Worm (Caenorhabditis elegans) whole organism, early embryonic: ENCODE measurements around the gene C05D12.7.

ENCODE experiments used
- B0310.2 ChIP-seq: sonication (generic microtip); optimal IDR thresholded peaks from 2 replicates; lab custom pipeline; 2016; ENCODE audit warnings: mild to moderate bottlenecking, missing genetic modification characterization, missing compliant biosample characterization
- F13C5.2 ChIP-seq: sonication (generic microtip); optimal IDR thresholded peaks from 2 replicates; lab custom pipeline; 2017; ENCODE audit warnings: mild to moderate bottlenecking, missing genetic modification characterization, inconsistent platforms, missing compliant biosample characterization
- aly-1 ChIP-seq: sonication (generic microtip); optimal IDR thresholded peaks from 2 replicates; lab custom pipeline; 2016; ENCODE audit warnings: missing genetic modification characterization, missing compliant biosample characterization
- ama-1 ChIP-seq: fragments of 150-350 bp; optimal IDR thresholded peaks from 2 replicates; lab custom pipeline; 2014
- ceh-13 ChIP-seq: fragments of 200-800 bp; sonication (Bioruptor generic); optimal IDR thresholded peaks from 2 replicates; lab custom pipeline; 2018; ENCODE audit warnings: mild to moderate bottlenecking, missing genetic modification characterization, missing compliant biosample characterization
- ceh-36 ChIP-seq: sonication (generic microtip); optimal IDR thresholded peaks from 2 replicates; lab custom pipeline; 2016; ENCODE audit warnings: missing genetic modification characterization, inconsistent platforms, missing compliant biosample characterization
- ets-7 ChIP-seq: sonication (generic microtip); optimal IDR thresholded peaks from 2 replicates; lab custom pipeline; 2016; ENCODE audit warnings: missing genotype, missing genetic modification characterization, missing compliant biosample characterization
- flt-1 ChIP-seq: fragments of 200-800 bp; sonication (Bioruptor generic); IDR thresholded peaks from 2 replicates; pipeline ENCODE4 v1.3.6; 2022; ENCODE audit warnings: missing genetic modification characterization, missing compliant biosample characterization
- hmbx-1 ChIP-seq: sonication (generic microtip); optimal IDR thresholded peaks from 2 replicates; lab custom pipeline; 2016; ENCODE audit warnings: mild to moderate bottlenecking, missing genetic modification characterization, missing compliant biosample characterization
- hmg-4 ChIP-seq: fragments of 200-800 bp; sonication (Bioruptor generic); optimal IDR thresholded peaks from 2 replicates; lab custom pipeline; 2018; ENCODE audit warnings: mild to moderate bottlenecking, missing genetic modification characterization, missing compliant biosample characterization
- hnd-1 ChIP-seq: sonication (generic microtip); optimal IDR thresholded peaks from 2 replicates; lab custom pipeline; 2016; ENCODE audit warnings: missing genetic modification characterization, missing compliant biosample characterization
- pes-1 ChIP-seq: fragments of 200-800 bp; sonication (Bioruptor generic); IDR thresholded peaks from 2 replicates; pipeline ENCODE4 v1.3.6; 2022; ENCODE audit warnings: missing genetic modification reagents, missing genetic modification characterization, missing compliant biosample characterization
- scrt-1 ChIP-seq: fragments of 200-800 bp; sonication (Bioruptor generic); IDR thresholded peaks from 2 replicates; pipeline ENCODE4 v1.3.6; 2022; ENCODE audit warnings: missing genetic modification characterization, missing compliant biosample characterization
- sea-1 ChIP-seq: fragments of 200-800 bp; sonication (Bioruptor generic); conservative IDR thresholded peaks from 2 replicates; pipeline ENCODE4 v1.3.6; 2022; ENCODE audit warnings: missing genetic modification characterization, missing compliant biosample characterization
- tbx-11 ChIP-seq: fragments of 200-800 bp; sonication (Bioruptor generic); IDR thresholded peaks from 2 replicates; pipeline ENCODE4 v1.3.6; 2022; ENCODE audit warnings: missing genetic modification characterization, missing compliant biosample characterization
- tbx-37 ChIP-seq: fragments of 200-800 bp; sonication (Bioruptor generic); conservative IDR thresholded peaks from 2 replicates; pipeline ENCODE4 v1.3.6; 2022; ENCODE audit warnings: missing genetic modification reagents, missing genetic modification characterization, missing compliant biosample characterization
- tra-4 ChIP-seq: sonication (generic microtip); optimal IDR thresholded peaks from 2 replicates; lab custom pipeline; 2017; ENCODE audit warnings: missing genetic modification characterization, missing compliant biosample characterization

C05D12.7 gene

DNA sequence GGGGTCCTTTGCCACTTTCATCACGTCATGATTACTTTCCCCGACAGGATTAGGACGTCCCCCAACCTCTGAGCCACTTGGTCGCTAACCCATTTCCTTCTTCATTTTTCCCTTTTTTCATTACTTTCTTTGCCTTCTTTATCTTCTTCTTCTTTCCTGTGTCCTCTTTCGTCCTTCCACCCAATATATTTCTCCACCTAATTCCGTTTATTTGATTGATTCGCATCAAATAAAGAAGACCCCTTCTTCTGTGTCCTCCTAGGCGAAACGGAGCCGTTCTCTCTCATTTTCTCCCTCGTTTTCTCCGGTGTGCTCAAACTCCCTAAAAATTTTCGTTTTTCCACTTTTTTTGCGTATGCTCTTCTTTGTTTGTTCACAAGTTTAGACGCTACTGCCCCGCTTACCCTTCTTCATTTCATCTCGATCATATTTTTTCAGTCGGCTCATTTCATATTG lies at the start of gene C05D12.7:
TSS of gene C05D12.7 (plus strand) at position 406 of the 456 bp plus-strand sequence.
- no peak for TF ChIP-seq tbx-37 (GFP tag; lab: Robert Waterston, UW)
- TF ChIP-seq flt-1 (GFP tag; lab: Robert Waterston, UW) = no peak
- no peak for TF ChIP-seq hmbx-1 (tag; lab: Kevin White, UChicago)
- no peak for TF ChIP-seq ets-7 (tag; lab: Kevin White, UChicago)
- no peak for TF ChIP-seq tra-4 (tag; lab: Kevin White, UChicago)
- TF ChIP-seq hmg-4 (GFP tag; lab: Kevin White, UChicago) = no peak
- no peak for TF ChIP-seq scrt-1 (GFP tag; lab: Robert Waterston, UW)
- no peak for TF ChIP-seq ceh-36 (tag; lab: Kevin White, UChicago)
- no peak for TF ChIP-seq ceh-13
- TF ChIP-seq pes-1 (GFP tag; lab: Robert Waterston, UW) = no peak
- TF ChIP-seq aly-1 (tag; lab: Kevin White, UChicago) = no peak
- no peak for TF ChIP-seq F13C5.2
- no peak for TF ChIP-seq hnd-1 (tag; lab: Kevin White, UChicago)
- no peak for TF ChIP-seq tbx-11 (GFP tag; lab: Robert Waterston, UW)
- no peak for TF ChIP-seq sea-1
- TF ChIP-seq ama-1 (lab: Kevin White, UChicago) = no peak
- no peak for TF ChIP-seq B0310.2 (tag; lab: Kevin White, UChicago)

DNA sequence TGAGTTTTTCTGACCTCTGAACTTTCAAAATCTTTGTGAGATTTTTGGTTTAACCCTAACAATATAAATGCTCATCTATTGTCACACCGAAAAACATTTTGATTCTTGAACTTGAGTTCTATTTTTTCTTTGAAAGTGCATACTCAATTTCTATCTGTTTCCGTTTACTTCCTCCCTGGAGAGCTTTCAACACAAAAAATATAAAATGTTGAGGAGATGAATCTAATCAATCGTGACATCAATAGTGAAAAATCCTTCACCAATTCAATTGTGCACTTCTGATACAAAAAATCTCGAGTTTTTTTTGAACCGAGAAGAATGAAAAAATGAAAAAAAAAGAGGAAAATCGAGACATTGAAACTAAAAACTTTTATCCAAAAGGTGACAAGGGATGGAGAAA lies 48.1 kb upstream of the C05D12.7 start:
- TF ChIP-seq pes-1 (GFP tag; lab: Robert Waterston, UW) (no peak), hnd-1 (tag; lab: Kevin White, UChicago) (no peak), tbx-37 (GFP tag; lab: Robert Waterston, UW) (no peak), hmg-4 (GFP tag; lab: Kevin White, UChicago) (no peak), ets-7 (tag; lab: Kevin White, UChicago) (no peak), hmbx-1 (tag; lab: Kevin White, UChicago) (no peak), ceh-13 (no peak), F13C5.2 (no peak), B0310.2 (tag; lab: Kevin White, UChicago) (no peak), ama-1 (lab: Kevin White, UChicago) (no peak), ceh-36 (tag; lab: Kevin White, UChicago) (no peak), tbx-11 (GFP tag; lab: Robert Waterston, UW) (no peak), scrt-1 (GFP tag; lab: Robert Waterston, UW) (no peak), tra-4 (tag; lab: Kevin White, UChicago) (no peak), flt-1 (GFP tag; lab: Robert Waterston, UW) (no peak), aly-1 (tag; lab: Kevin White, UChicago) (no peak), sea-1 (no peak)

DNA sequence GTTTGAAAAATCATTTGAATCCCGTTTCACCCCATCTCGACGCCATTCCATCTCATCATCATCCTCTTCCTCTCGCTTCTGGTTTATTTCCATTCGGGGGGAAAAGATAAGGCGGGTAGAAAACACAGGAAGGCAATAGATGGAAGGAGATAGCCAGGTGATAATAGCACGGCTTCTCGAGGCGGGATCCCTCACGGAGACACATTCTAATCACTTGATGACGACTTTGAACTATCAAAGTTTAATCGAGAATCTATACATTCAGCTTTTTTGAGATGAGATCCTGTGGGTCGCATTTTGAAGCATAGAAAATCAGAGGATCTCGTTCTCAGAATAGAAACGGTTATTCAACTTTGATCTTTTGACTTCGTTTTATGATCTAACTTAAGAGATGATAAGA lies 37.9 kb upstream of the C05D12.7 start, which contains the start of gene C33B4.2:
TSS of gene C33B4.2 (minus strand) at position 165 of the 400 bp plus-strand sequence.
- TF ChIP-seq hmbx-1 (tag; lab: Kevin White, UChicago) = no peak
- no peak for TF ChIP-seq hmg-4 (GFP tag; lab: Kevin White, UChicago)
- TF ChIP-seq tbx-37 (GFP tag; lab: Robert Waterston, UW) = no peak
- TF ChIP-seq tra-4 (tag; lab: Kevin White, UChicago) = no peak
- no peak for TF ChIP-seq B0310.2 (tag; lab: Kevin White, UChicago)
- no peak for TF ChIP-seq ets-7 (tag; lab: Kevin White, UChicago)
- TF ChIP-seq ceh-36 (tag; lab: Kevin White, UChicago) = no peak

DNA sequence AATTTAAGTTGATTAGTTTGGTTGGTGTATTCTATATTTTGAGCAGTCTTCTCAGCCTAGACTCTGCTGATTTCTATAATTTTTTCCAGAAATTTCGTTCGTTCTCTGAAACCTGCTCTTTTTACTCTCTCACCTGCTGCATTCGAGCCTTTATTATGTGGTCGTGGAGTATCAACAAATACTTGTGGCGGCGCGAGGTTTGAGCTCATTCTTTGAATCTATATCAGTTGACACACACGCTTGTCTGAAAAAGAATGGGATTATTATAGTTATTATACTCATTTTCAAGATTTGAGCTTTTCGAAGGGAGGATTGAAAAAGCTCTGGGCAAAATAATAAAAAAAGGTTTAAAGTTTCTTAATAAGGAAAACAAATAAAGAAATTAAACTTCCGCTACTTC lies 33.9 kb upstream of the C05D12.7 start:
- TF ChIP-seq hmbx-1 (tag; lab: Kevin White, UChicago) = no peak
- no peak for TF ChIP-seq ets-7 (tag; lab: Kevin White, UChicago)
- no peak for TF ChIP-seq pes-1 (GFP tag; lab: Robert Waterston, UW)
- no peak for TF ChIP-seq aly-1 (tag; lab: Kevin White, UChicago)
- TF ChIP-seq tra-4 (tag; lab: Kevin White, UChicago) = no peak

DNA sequence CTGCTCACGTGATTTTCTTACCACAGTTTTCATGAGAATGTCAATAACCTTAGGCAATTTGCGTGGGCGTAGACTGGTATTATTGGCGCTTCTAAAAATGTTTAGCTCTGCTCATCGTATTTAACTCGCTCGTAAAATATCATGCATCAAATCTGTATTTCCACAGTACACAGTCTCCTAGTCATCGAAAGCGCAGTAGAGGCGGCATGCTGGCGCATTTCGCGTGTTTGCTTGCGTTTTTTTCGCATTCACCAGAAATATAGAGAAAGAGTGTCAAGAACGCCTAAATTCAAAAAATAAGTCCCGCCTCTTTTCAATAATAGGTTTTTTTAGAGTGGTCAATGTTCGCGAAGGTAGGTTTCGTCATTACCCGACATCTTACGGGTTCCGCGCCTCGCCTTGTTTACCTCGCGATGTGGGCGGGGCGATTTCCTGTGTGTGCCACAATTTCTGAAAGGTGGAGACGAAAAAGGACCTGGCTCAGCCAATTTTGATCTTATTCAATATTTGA lies 33.2 kb upstream of the C05D12.7 start:
- no peak for TF ChIP-seq pes-1 (GFP tag; lab: Robert Waterston, UW)
- TF ChIP-seq ceh-36 (tag; lab: Kevin White, UChicago) = no peak
- TF ChIP-seq aly-1 (tag; lab: Kevin White, UChicago) = no peak

DNA sequence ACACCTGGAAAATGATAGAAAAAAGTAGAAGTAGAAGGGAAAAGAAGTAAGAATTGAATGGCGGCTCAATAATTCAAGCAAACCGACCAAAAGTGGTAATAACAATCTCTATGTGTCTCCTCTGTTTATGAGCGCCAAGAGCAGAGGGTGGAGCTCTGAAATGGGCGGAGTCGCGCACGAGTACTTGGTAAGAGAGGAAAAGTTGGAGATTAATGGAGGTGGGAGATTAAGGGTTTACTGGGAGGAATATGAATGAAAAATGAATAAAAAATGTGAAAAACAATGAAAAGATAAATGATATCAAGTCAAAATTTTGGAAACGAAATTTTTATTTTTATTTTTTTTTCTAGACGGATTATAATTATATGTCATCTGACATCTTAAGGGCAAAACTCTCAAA lies 32.2 kb upstream of the C05D12.7 start:
- TF ChIP-seq hnd-1 (tag; lab: Kevin White, UChicago) (no peak), sea-1 (no peak), ama-1 (lab: Kevin White, UChicago) (no peak), tbx-11 (GFP tag; lab: Robert Waterston, UW) (no peak), ets-7 (tag; lab: Kevin White, UChicago) (no peak), hmg-4 (GFP tag; lab: Kevin White, UChicago) (no peak), B0310.2 (tag; lab: Kevin White, UChicago) (no peak), hmbx-1 (tag; lab: Kevin White, UChicago) (no peak), flt-1 (GFP tag; lab: Robert Waterston, UW) (no peak), ceh-36 (tag; lab: Kevin White, UChicago) (no peak), tra-4 (tag; lab: Kevin White, UChicago) (no peak), tbx-37 (GFP tag; lab: Robert Waterston, UW) (no peak), aly-1 (tag; lab: Kevin White, UChicago) (no peak), scrt-1 (GFP tag; lab: Robert Waterston, UW) (no peak), F13C5.2 (no peak), pes-1 (GFP tag; lab: Robert Waterston, UW) (no peak)

DNA sequence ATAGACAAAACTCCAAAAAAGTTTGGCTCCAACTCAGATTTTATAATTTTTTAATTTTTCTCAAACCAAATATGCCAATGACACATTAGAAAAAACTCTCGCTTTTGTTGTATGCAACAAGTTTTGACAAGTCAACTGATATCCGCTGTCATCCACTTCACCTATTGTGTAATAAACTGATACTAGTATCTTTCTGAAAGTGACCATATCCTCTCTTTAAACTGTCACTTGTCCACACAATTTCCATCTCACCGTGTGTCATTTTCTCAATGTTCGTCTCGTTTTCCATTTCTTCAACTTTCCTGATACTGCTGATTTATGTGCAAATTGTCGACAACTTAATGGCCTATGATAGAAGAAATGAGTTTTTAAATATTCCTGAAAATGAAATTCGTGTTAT lies 26.8 kb upstream of the C05D12.7 start, which contains the start of the genes C33B4.5 and C33B4.4:
TSS of gene C33B4.5 (plus strand) at position 270 of the 400 bp plus-strand sequence.
TSS of gene C33B4.4 (minus strand) at position 385 of the 400 bp plus-strand sequence.
- no peak for TF ChIP-seq F13C5.2
- no peak for TF ChIP-seq tbx-37 (GFP tag; lab: Robert Waterston, UW)
- no peak for TF ChIP-seq ama-1 (lab: Kevin White, UChicago)
- TF ChIP-seq hmg-4 (GFP tag; lab: Kevin White, UChicago) = no peak
- no peak for TF ChIP-seq hmbx-1 (tag; lab: Kevin White, UChicago)
- TF ChIP-seq ceh-36 (tag; lab: Kevin White, UChicago) = no peak
- TF ChIP-seq sea-1 = no peak
- TF ChIP-seq B0310.2 (tag; lab: Kevin White, UChicago) = no peak
- no peak for TF ChIP-seq ceh-13
- TF ChIP-seq tbx-11 (GFP tag; lab: Robert Waterston, UW) = no peak
- TF ChIP-seq tra-4 (tag; lab: Kevin White, UChicago) = no peak
- no peak for TF ChIP-seq aly-1 (tag; lab: Kevin White, UChicago)
- TF ChIP-seq scrt-1 (GFP tag; lab: Robert Waterston, UW) = no peak
- no peak for TF ChIP-seq hnd-1 (tag; lab: Kevin White, UChicago)
